Fruit fly (Drosophila melanogaster) whole organism, embryonic: ENCODE measurements around the gene CG6951.

Experiments used
- Abd-B ChIP-seq: fragments of 200-800 bp; sonication (Bioruptor generic); optimal IDR thresholded peaks from 2 replicates; lab custom pipeline; 2018; ENCODE audit warnings: missing biosample characterization, mild to moderate bottlenecking, missing genetic modification characterization, moderate library complexity
- CG12071 ChIP-seq: fragments of 200-800 bp; sonication (Bioruptor generic); optimal IDR thresholded peaks from 3 replicates; lab custom pipeline; 2018; ENCODE audit warnings: missing biosample characterization, mild to moderate bottlenecking, missing genetic modification characterization
- CG12155 ChIP-seq: fragments of 200-800 bp; sonication (Bioruptor generic); optimal IDR thresholded peaks from 3 replicates; lab custom pipeline; 2016; ENCODE audit warnings: missing biosample characterization, missing genetic modification characterization
- CG12769 ChIP-seq: fragments of 200-800 bp; sonication (Bioruptor generic); optimal IDR thresholded peaks from 2 replicates; lab custom pipeline; 2019; ENCODE audit warnings: missing biosample characterization, mild to moderate bottlenecking, missing genetic modification characterization, moderate library complexity
- CG13775 ChIP-seq: fragments of 200-800 bp; sonication (Bioruptor generic); optimal IDR thresholded peaks from 3 replicates; lab custom pipeline; 2017; ENCODE audit warnings: missing biosample characterization, mild to moderate bottlenecking, missing genetic modification characterization
- CG14710 ChIP-seq: fragments of 200-800 bp; sonication (Bioruptor generic); optimal IDR thresholded peaks from 3 replicates; lab custom pipeline; 2019; ENCODE audit warnings: missing biosample characterization, mild to moderate bottlenecking, missing genetic modification characterization, moderate library complexity
- CG15011 ChIP-seq: fragments of 200-800 bp; sonication (Bioruptor generic); optimal IDR thresholded peaks from 3 replicates; lab custom pipeline; 2018; ENCODE audit warnings: missing biosample characterization, mild to moderate bottlenecking, missing genetic modification characterization
- CG1529 ChIP-seq: fragments of 200-800 bp; sonication (Bioruptor generic); optimal IDR thresholded peaks from 3 replicates; lab custom pipeline; 2018; ENCODE audit warnings: missing biosample characterization, missing genetic modification characterization
- CG18011 ChIP-seq: fragments of 200-800 bp; sonication (Bioruptor generic); optimal IDR thresholded peaks from 2 replicates; lab custom pipeline; 2017; ENCODE audit warnings: missing biosample characterization, missing genetic modification characterization, mild to moderate bottlenecking, moderate library complexity, missing genotype
- CG18262 ChIP-seq: fragments of 200-800 bp; optimal IDR thresholded peaks from 3 replicates; lab custom pipeline; 2019; ENCODE audit warnings: missing biosample characterization, mild to moderate bottlenecking, missing genetic modification characterization, moderate library complexity
- CG2129 ChIP-seq: fragments of 200-800 bp; sonication (Bioruptor generic); IDR thresholded peaks from 2 replicates; pipeline ENCODE4 v1.3.6; 2022; ENCODE audit warnings: missing biosample characterization, missing genetic modification characterization; ENCODE audit not compliant: partially characterized antibody
- CG2199 ChIP-seq: fragments of 200-800 bp; sonication (Bioruptor generic); IDR thresholded peaks from 3 replicates; pipeline ENCODE4 v1.3.6; 2022; ENCODE audit warnings: missing biosample characterization, missing genetic modification characterization
- CG3407 ChIP-seq: fragments of 200-800 bp; sonication (Bioruptor generic); optimal IDR thresholded peaks from 2 replicates; lab custom pipeline; 2018; ENCODE audit warnings: missing biosample characterization, mild to moderate bottlenecking, missing genetic modification characterization
- CG5245 ChIP-seq: fragments of 200-800 bp; sonication (Bioruptor generic); optimal IDR thresholded peaks from 3 replicates; lab custom pipeline; 2016; ENCODE audit warnings: missing biosample characterization, missing genetic modification characterization
- CG5953 ChIP-seq: fragments of 200-800 bp; sonication (Bioruptor generic); IDR thresholded peaks from 2 replicates; pipeline ENCODE4 v1.3.6; 2022; ENCODE audit warnings: missing biosample characterization, missing genetic modification characterization
- CG6813 ChIP-seq: fragments of 200-800 bp; sonication (Bioruptor generic); optimal IDR thresholded peaks from 2 replicates; lab custom pipeline; 2017; ENCODE audit warnings: missing biosample characterization, missing genetic modification characterization, mild to moderate bottlenecking, moderate library complexity, missing genetic modification reagents
- CG9876 ChIP-seq: fragments of 200-800 bp; sonication (Bioruptor generic); optimal IDR thresholded peaks from 2 replicates; lab custom pipeline; 2016; ENCODE audit warnings: missing biosample characterization, missing genetic modification characterization
- Camta ChIP-seq: fragments of 200-800 bp; sonication (Bioruptor generic); optimal IDR thresholded peaks from 2 replicates; lab custom pipeline; 2016; ENCODE audit warnings: missing biosample characterization, missing genetic modification characterization
- Dref ChIP-seq: fragments of 200-800 bp; sonication (Bioruptor generic); IDR thresholded peaks from 2 replicates; pipeline ENCODE4 v1.3.6; 2022; ENCODE audit warnings: missing biosample characterization, missing genetic modification characterization
- Fer1 ChIP-seq: fragments of 200-800 bp; sonication (Bioruptor generic); optimal IDR thresholded peaks from 2 replicates; lab custom pipeline; 2017; ENCODE audit warnings: missing biosample characterization, mild to moderate bottlenecking, missing genetic modification characterization
- GATAe ChIP-seq: fragments of 200-800 bp; sonication (Bioruptor generic); conservative IDR thresholded peaks from 2 replicates; pipeline ENCODE4 v1.3.6; 2022; ENCODE audit warnings: missing biosample characterization, missing genetic modification characterization
- Gug ChIP-seq: fragments of 200-800 bp; sonication (Bioruptor generic); IDR thresholded peaks from 4 replicates; pipeline ENCODE4 v1.3.6; 2022; ENCODE audit warnings: missing biosample characterization, missing genetic modification characterization
- Lhr ChIP-seq: fragments of 200-800 bp; sonication (Bioruptor generic); optimal IDR thresholded peaks from 3 replicates; lab custom pipeline; 2017; ENCODE audit warnings: mild to moderate bottlenecking, missing biosample characterization, missing genetic modification reagents, missing genetic modification characterization
- Lim3 ChIP-seq: fragments of 200-800 bp; sonication (Bioruptor generic); IDR thresholded peaks from 2 replicates; pipeline ENCODE4 v1.3.6; 2022; ENCODE audit warnings: missing biosample characterization, missing genetic modification characterization
- MBD-R2 ChIP-seq: fragments of 200-800 bp; sonication (Bioruptor generic); IDR thresholded peaks from 2 replicates; pipeline ENCODE4 v1.3.6; 2022; ENCODE audit warnings: missing biosample characterization, missing genetic modification characterization
- MESR4 ChIP-seq: fragments of 200-800 bp; sonication (Bioruptor generic); optimal IDR thresholded peaks from 2 replicates; lab custom pipeline; 2018; ENCODE audit warnings: missing biosample characterization, mild to moderate bottlenecking, missing genetic modification characterization, moderate library complexity
- Meics ChIP-seq: fragments of 200-800 bp; sonication (Bioruptor generic); optimal IDR thresholded peaks from 2 replicates; lab custom pipeline; 2017; ENCODE audit warnings: missing biosample characterization, mild to moderate bottlenecking, missing genetic modification characterization
- Oaz ChIP-seq: fragments of 200-800 bp; sonication (Bioruptor generic); IDR thresholded peaks from 2 replicates; pipeline ENCODE4 v1.3.6; 2022; ENCODE audit warnings: missing biosample characterization, missing genetic modification characterization
- Six4 ChIP-seq: fragments of 200-800 bp; sonication (Bioruptor generic); optimal IDR thresholded peaks from 2 replicates; lab custom pipeline; 2016; ENCODE audit warnings: missing biosample characterization, missing genetic modification characterization
- Sox100B ChIP-seq: fragments of 200-800 bp; sonication (Bioruptor generic); optimal IDR thresholded peaks from 3 replicates; lab custom pipeline; 2018; ENCODE audit warnings: missing biosample characterization, mild to moderate bottlenecking, missing genetic modification characterization
- Usf ChIP-seq: fragments of 200-800 bp; sonication (Bioruptor generic); optimal IDR thresholded peaks from 2 replicates; lab custom pipeline; 2017; ENCODE audit warnings: missing genotype, missing biosample characterization, missing genetic modification characterization
- Xbp1 ChIP-seq: fragments of 200-800 bp; sonication (Bioruptor generic); optimal IDR thresholded peaks from 3 replicates; lab custom pipeline; 2016; ENCODE audit warnings: missing biosample characterization, mild to moderate bottlenecking, missing genetic modification characterization
- amos ChIP-seq: fragments of 200-800 bp; sonication (Bioruptor generic); IDR thresholded peaks from 2 replicates; pipeline ENCODE4 v1.3.6; 2022; ENCODE audit warnings: missing biosample characterization, missing genetic modification characterization; ENCODE audit not compliant: partially characterized antibody
- aop ChIP-seq: fragments of 200-800 bp; sonication (Bioruptor generic); IDR thresholded peaks from 2 replicates; pipeline ENCODE4 v1.3.6; 2022; ENCODE audit warnings: missing biosample characterization, missing genetic modification characterization
- bab2 ChIP-seq: fragments of 200-800 bp; sonication (Bioruptor generic); optimal IDR thresholded peaks from 2 replicates; lab custom pipeline; 2016; ENCODE audit warnings: missing biosample characterization, missing genetic modification characterization
- bowl ChIP-seq: fragments of 200-800 bp; sonication (Bioruptor generic); IDR thresholded peaks from 2 replicates; pipeline ENCODE4 v1.3.6; 2022; ENCODE audit warnings: missing biosample characterization, missing genetic modification characterization
- cas ChIP-seq: fragments of 200-800 bp; sonication (Bioruptor generic); IDR thresholded peaks from 2 replicates; pipeline ENCODE4 v1.3.6; 2022; ENCODE audit warnings: missing biosample characterization, missing genetic modification characterization
- corto ChIP-seq: fragments of 200-800 bp; sonication (Bioruptor generic); optimal IDR thresholded peaks from 2 replicates; lab custom pipeline; 2016; ENCODE audit warnings: missing biosample characterization, mild to moderate bottlenecking, missing genetic modification characterization, moderate library complexity
- disco-r ChIP-seq: fragments of 200-800 bp; sonication (Bioruptor generic); optimal IDR thresholded peaks from 2 replicates; lab custom pipeline; 2016; ENCODE audit warnings: missing biosample characterization, missing genetic modification characterization
- fd3F ChIP-seq: fragments of 200-800 bp; sonication (Bioruptor generic); optimal IDR thresholded peaks from 2 replicates; lab custom pipeline; 2018; ENCODE audit warnings: missing biosample characterization, mild to moderate bottlenecking, missing genetic modification characterization, moderate library complexity
- fu2 ChIP-seq: fragments of 200-800 bp; sonication (Bioruptor generic); optimal IDR thresholded peaks from 2 replicates; lab custom pipeline; 2016; ENCODE audit warnings: missing biosample characterization, missing genetic modification characterization
- gem ChIP-seq: fragments of 200-800 bp; sonication (Bioruptor generic); optimal IDR thresholded peaks from 2 replicates; lab custom pipeline; 2019; ENCODE audit warnings: missing biosample characterization, mild to moderate bottlenecking, missing genetic modification characterization, moderate library complexity
- ham ChIP-seq: fragments of 200-800 bp; sonication (Bioruptor generic); IDR thresholded peaks from 2 replicates; pipeline ENCODE4 v1.3.6; 2022; ENCODE audit warnings: missing biosample characterization, missing genetic modification characterization
- luna ChIP-seq: fragments of 200-800 bp; sonication (Bioruptor generic); optimal IDR thresholded peaks from 2 replicates; lab custom pipeline; 2016; ENCODE audit warnings: missing biosample characterization, missing genetic modification characterization
- mam ChIP-seq: fragments of 200-800 bp; sonication (Bioruptor generic); optimal IDR thresholded peaks from 3 replicates; lab custom pipeline; 2016; ENCODE audit warnings: missing biosample characterization, missing genetic modification characterization
- mld ChIP-seq: fragments of 200-800 bp; sonication (Bioruptor generic); IDR thresholded peaks from 3 replicates; pipeline ENCODE4 v1.3.6; 2022; ENCODE audit warnings: missing biosample characterization, missing genetic modification characterization; ENCODE audit not compliant: partially characterized antibody
- pzg ChIP-seq: fragments of 200-800 bp; sonication (Bioruptor generic); optimal IDR thresholded peaks from 3 replicates; lab custom pipeline; 2018; ENCODE audit warnings: missing biosample characterization, mild to moderate bottlenecking, missing genetic modification characterization, moderate library complexity
- ranshi ChIP-seq: fragments of 200-800 bp; sonication (Bioruptor generic); IDR thresholded peaks from 2 replicates; pipeline ENCODE4 v1.3.6; 2022; ENCODE audit warnings: missing biosample characterization, missing genetic modification characterization
- ro ChIP-seq: fragments of 200-800 bp; sonication (Bioruptor generic); IDR thresholded peaks from 2 replicates; pipeline ENCODE4 v1.3.6; 2022; ENCODE audit warnings: missing biosample characterization, missing genetic modification characterization
- run ChIP-seq: fragments of 200-800 bp; sonication (Bioruptor generic); optimal IDR thresholded peaks from 3 replicates; lab custom pipeline; 2018; ENCODE audit warnings: missing biosample characterization, mild to moderate bottlenecking, missing genetic modification characterization
- sisA ChIP-seq: fragments of 200-800 bp; sonication (Bioruptor generic); IDR thresholded peaks from 2 replicates; pipeline ENCODE4 v1.3.6; 2022; ENCODE audit warnings: missing biosample characterization, missing genetic modification characterization
- sug ChIP-seq: fragments of 200-800 bp; optimal IDR thresholded peaks from 2 replicates; lab custom pipeline; 2019; ENCODE audit warnings: missing biosample characterization, mild to moderate bottlenecking, missing genetic modification characterization, moderate library complexity

The CG6951 gene

dm6 chr3L:20194731-20195130 lies 46.3 kb upstream of the CG6951 start (continued):
- TF ChIP-seq CG5245 (GFP tag; lab: Kevin White, UChicago): peak; percentile 29
- no peak for TF ChIP-seq Usf (GFP tag; lab: Kevin White, UChicago)
- no peak for TF ChIP-seq disco-r (GFP tag; lab: Kevin White, UChicago)
- TF ChIP-seq CG18011: no peak
- TF ChIP-seq fd3F (GFP tag; lab: Kevin White, UChicago): peak; percentile 40
- no peak for TF ChIP-seq pzg
- peak; percentile 21 for TF ChIP-seq Camta
- no peak for TF ChIP-seq Dref (GFP tag; lab: Robert Waterston, UW)
- peak; percentile 16; the same call in 1 of the 4 replicates for TF ChIP-seq Gug (GFP tag; lab: Robert Waterston, UW)
- peak; percentile 14 for TF ChIP-seq CG12071 (GFP tag; lab: Kevin White, UChicago)
- TF ChIP-seq Six4 (GFP tag; lab: Kevin White, UChicago): no peak
- TF ChIP-seq mld (GFP tag; lab: Robert Waterston, UW): no peak
- TF ChIP-seq sisA (GFP tag; lab: Robert Waterston, UW): 0 out of 2 replicates have a peak, but pooled peaks have one; percentile 9
- no peak for TF ChIP-seq bowl (GFP tag; lab: Robert Waterston, UW)
- no peak for TF ChIP-seq CG1529 (GFP tag; lab: Kevin White, UChicago)
- TF ChIP-seq Fer1 (GFP tag; lab: Kevin White, UChicago): peak; percentile 47
- peak; percentile 72 for TF ChIP-seq CG12769 (tag; lab: Kevin White, UChicago)
- no peak for TF ChIP-seq GATAe (GFP tag; lab: Robert Waterston, UW)
- TF ChIP-seq aop (GFP tag; lab: Robert Waterston, UW): no peak
- no peak for TF ChIP-seq CG15011 (GFP tag; lab: Kevin White, UChicago)
- peak; percentile 39 for TF ChIP-seq mam (GFP tag; lab: Kevin White, UChicago)
- TF ChIP-seq luna (GFP tag; lab: Kevin White, UChicago): no peak
- TF ChIP-seq Abd-B (GFP tag; lab: Kevin White, UChicago): peak; percentile 36
- TF ChIP-seq Lhr (GFP tag; lab: Kevin White, UChicago): no peak
- TF ChIP-seq CG13775: no peak
- TF ChIP-seq CG5953 (GFP tag; lab: Robert Waterston, UW): no peak
- peak; percentile 32 for TF ChIP-seq CG6813 (GFP tag; lab: Kevin White, UChicago)
- TF ChIP-seq Sox100B (GFP tag; lab: Kevin White, UChicago): no peak
- TF ChIP-seq MBD-R2 (GFP tag; lab: Robert Waterston, UW): no peak; the same call in 1 of the 2 replicates
- no peak for TF ChIP-seq fu2 (GFP tag; lab: Kevin White, UChicago)
- TF ChIP-seq CG2129 (GFP tag; lab: Robert Waterston, UW): no peak
- peak; percentile 54; the same call in 1 of the 2 replicates for TF ChIP-seq ranshi (GFP tag; lab: Robert Waterston, UW)
- TF ChIP-seq bab2 (GFP tag; lab: Kevin White, UChicago): peak; percentile 42
- TF ChIP-seq Meics: peak; percentile 53
- no peak for TF ChIP-seq MESR4 (GFP tag; lab: Kevin White, UChicago)
- no peak for TF ChIP-seq run (tag; lab: Kevin White, UChicago)
- no peak for TF ChIP-seq corto
- TF ChIP-seq Oaz: no peak
- TF ChIP-seq CG3407 (GFP tag; lab: Kevin White, UChicago): no peak
- TF ChIP-seq cas (GFP tag; lab: Robert Waterston, UW): no peak
- TF ChIP-seq Xbp1 (GFP tag; lab: Kevin White, UChicago): peak; percentile 56
- TF ChIP-seq gem (tag; lab: Kevin White, UChicago): peak; percentile 62
- TF ChIP-seq CG14710 (tag; lab: Kevin White, UChicago): no peak
- no peak for TF ChIP-seq ham (GFP tag; lab: Robert Waterston, UW)
- no peak for TF ChIP-seq ro (GFP tag; lab: Robert Waterston, UW)
- TF ChIP-seq CG18262 (tag; lab: Kevin White, UChicago): peak; percentile 20
- no peak for TF ChIP-seq CG2199 (GFP tag; lab: Robert Waterston, UW)
- peak; percentile 5 for TF ChIP-seq sug (tag; lab: Kevin White, UChicago)
- no peak for TF ChIP-seq CG9876
- no peak for TF ChIP-seq Lim3 (GFP tag; lab: Robert Waterston, UW)
- TF ChIP-seq CG12155 (GFP tag; lab: Kevin White, UChicago): peak; percentile 6
- no peak for TF ChIP-seq amos
